Fruit fly (Drosophila melanogaster): ENCODE results near the gene Ndc1.
A peak's percentile ranks its signal among the peaks of the same experiment; 100 is the strongest.

Ndc1 gene

DNA sequence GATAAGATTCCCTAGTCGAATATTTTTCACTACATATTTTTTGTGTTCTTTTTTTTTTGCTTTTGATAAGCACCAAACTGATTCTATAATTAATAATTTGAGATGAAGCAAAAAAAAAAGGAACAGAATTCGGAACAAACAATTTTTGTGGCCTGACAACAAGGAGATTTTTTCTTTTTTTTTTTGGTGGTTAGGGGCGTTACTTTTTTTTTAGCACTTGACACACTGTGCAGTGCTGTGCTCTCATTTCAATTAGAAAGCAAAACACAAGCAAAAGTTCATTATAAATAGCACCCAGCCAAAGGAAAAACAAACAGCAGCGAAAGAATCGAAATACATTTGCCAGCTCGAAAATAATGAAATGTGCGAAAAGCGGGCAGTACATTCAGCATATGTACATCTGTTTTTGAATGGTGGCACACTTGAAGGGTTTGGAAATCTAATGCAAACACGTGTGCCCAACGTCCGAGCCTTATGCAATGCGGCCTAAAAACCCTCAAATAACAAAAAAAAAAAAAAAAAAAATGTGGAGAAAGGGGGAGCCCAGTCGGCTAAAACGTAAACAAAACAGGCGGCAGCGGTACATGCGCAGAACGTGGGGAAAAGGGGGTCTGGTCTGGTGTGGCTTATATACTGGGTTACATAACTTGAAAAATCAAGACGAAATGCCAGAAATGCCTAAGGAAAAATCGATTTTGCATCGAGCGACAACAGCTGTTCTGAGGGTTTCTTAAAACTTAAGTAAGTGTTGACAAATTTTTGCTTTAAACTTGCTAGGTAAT is 17.6 kb downstream of the Ndc1 start (continued):
- no peak for TF ChIP-seq CG2116 (GFP tag; optimal IDR thresholded peaks at IDR 0.05)
- TF ChIP-seq Dek (tag; optimal IDR thresholded peaks at IDR 0.05), result peak; percentile 9
- TF ChIP-seq Atf6 (GFP tag; IDR thresholded peaks at IDR 0.05), result 0 out of 2 replicates have a peak, but pooled peaks have one; percentile 11
- TF ChIP-seq Taf1 (GFP tag; IDR thresholded peaks at IDR 0.05), result no peak
- TF ChIP-seq fd3F (GFP tag; optimal IDR thresholded peaks at IDR 0.05), result no peak
- TF ChIP-seq eve (GFP tag; optimal IDR thresholded peaks at IDR 0.05), result peak in 1 of 2 experiments; percentile 39
- no peak for TF ChIP-seq Ravus (GFP tag; IDR thresholded peaks at IDR 0.05)
- TF ChIP-seq CG5180 (GFP tag; optimal IDR thresholded peaks at IDR 0.05), result no peak
- TF ChIP-seq CG12391 (tag; optimal IDR thresholded peaks at IDR 0.05), result peak; percentile 9
- peak; percentile 54 for TF ChIP-seq Hmr (GFP tag; optimal IDR thresholded peaks at IDR 0.05)
- no peak for TF ChIP-seq CG13894 (tag; optimal IDR thresholded peaks at IDR 0.05)
- peak; percentile 31 for TF ChIP-seq CG7786 (GFP tag; optimal IDR thresholded peaks at IDR 0.05)
- no peak for TF ChIP-seq CrebB (tag; optimal IDR thresholded peaks at IDR 0.05)
- TF ChIP-seq CG13775 (GFP tag; optimal IDR thresholded peaks at IDR 0.05), result peak; percentile 19
- TF ChIP-seq CG31224 (GFP tag; IDR thresholded peaks at IDR 0.05), result no peak
- peak; percentile 63 for TF ChIP-seq lilli (GFP tag; optimal IDR thresholded peaks at IDR 0.05)
- no peak for TF ChIP-seq zf30C (GFP tag; optimal IDR thresholded peaks at IDR 0.05)
- TF ChIP-seq CG14050 (GFP tag; IDR thresholded peaks at IDR 0.05), result no peak
- peak; percentile 30 for TF ChIP-seq CG4328 (GFP tag; optimal IDR thresholded peaks at IDR 0.05)
- TF ChIP-seq amos (GFP tag; IDR thresholded peaks at IDR 0.05; ENCODE audit: partially characterized antibody), result no peak
- peak; percentile 20 for TF ChIP-seq D19B (GFP tag; optimal IDR thresholded peaks at IDR 0.05)
- TF ChIP-seq Camta (GFP tag; optimal IDR thresholded peaks at IDR 0.05), result no peak
- no peak for TF ChIP-seq CG12659 (GFP tag; optimal IDR thresholded peaks at IDR 0.05)
- TF ChIP-seq CHES-1-like (GFP tag; optimal IDR thresholded peaks at IDR 0.05), result peak; percentile 44
- TF ChIP-seq ac (GFP tag; optimal IDR thresholded peaks at IDR 0.05), result no peak
- peak; percentile 49 for TF ChIP-seq CG17385 (GFP tag; optimal IDR thresholded peaks at IDR 0.05)
- peak; percentile 27 for TF ChIP-seq Blimp-1 (GFP tag; optimal IDR thresholded peaks at IDR 0.05)
- no peak for TF ChIP-seq CG15696 (tag; optimal IDR thresholded peaks at IDR 0.05)
- TF ChIP-seq CG12155 (GFP tag; optimal IDR thresholded peaks at IDR 0.05), result peak; percentile 9
- TF ChIP-seq CG11093 (GFP tag; IDR thresholded peaks at IDR 0.05), result no peak
- no peak for TF ChIP-seq Nf-YC (tag; optimal IDR thresholded peaks at IDR 0.05)
- no peak for TF ChIP-seq MBD-R2 (GFP tag; IDR thresholded peaks at IDR 0.05)
- TF ChIP-seq CG12219 (GFP tag; optimal IDR thresholded peaks at IDR 0.05), result no peak
- no peak for TF ChIP-seq crp (GFP tag; optimal IDR thresholded peaks at IDR 0.05)
- TF ChIP-seq Xbp1 (GFP tag; optimal IDR thresholded peaks at IDR 0.05), result peak; percentile 43
- TF ChIP-seq CG7745 (tag; optimal IDR thresholded peaks at IDR 0.05), result no peak
- TF ChIP-seq her (GFP tag; optimal IDR thresholded peaks at IDR 0.05), result no peak
- peak; percentile 18 for TF ChIP-seq CG6765 (GFP tag; optimal IDR thresholded peaks at IDR 0.05)
- TF ChIP-seq CG1529 (GFP tag; optimal IDR thresholded peaks at IDR 0.05), result no peak
- TF ChIP-seq Dll (GFP tag; IDR thresholded peaks at IDR 0.05; ENCODE audit: partially characterized antibody), result no peak
- no peak for TF ChIP-seq Kr (GFP tag; optimal IDR thresholded peaks at IDR 0.05)
- no peak for TF ChIP-seq Dip2 (GFP tag; IDR thresholded peaks at IDR 0.05)
- no peak for TF ChIP-seq HLHmδ (GFP tag; optimal IDR thresholded peaks at IDR 0.05)
- TF ChIP-seq gsb (GFP tag; IDR thresholded peaks at IDR 0.05), result no peak
- TF ChIP-seq Hand (GFP tag; optimal IDR thresholded peaks at IDR 0.05), result peak; percentile 28
- no peak for TF ChIP-seq CTCF (GFP tag; optimal IDR thresholded peaks at IDR 0.05)
- TF ChIP-seq Sox100B (GFP tag; optimal IDR thresholded peaks at IDR 0.05), result peak; percentile 32
- TF ChIP-seq Lim3 (GFP tag; IDR thresholded peaks at IDR 0.05), result no peak
- TF ChIP-seq HLH4C (GFP tag; IDR thresholded peaks at IDR 0.05; ENCODE audit: partially characterized antibody), result no peak
